Worm (Caenorhabditis elegans) whole organism, young adult: ENCODE measurements around the gene T02H6.5.

Source experiments
- B0261.1 ChIP-seq: sonication (generic microtip); optimal IDR thresholded peaks from 2 replicates; lab custom pipeline; 2016; ENCODE audit warnings: mild to moderate bottlenecking, missing genetic modification characterization, moderate library complexity, missing compliant biosample characterization
- B0336.3 ChIP-seq: fragments of 200-800 bp; sonication (Bioruptor generic); IDR thresholded peaks from 2 replicates; pipeline ENCODE4 v1.3.6; 2022; ENCODE audit warnings: missing genetic modification characterization, missing compliant biosample characterization
- F49E8.2 ChIP-seq: sonication (generic microtip); optimal IDR thresholded peaks from 3 replicates; lab custom pipeline; 2017; ENCODE audit warnings: missing genetic modification characterization, mild to moderate bottlenecking, missing compliant biosample characterization, antibody characterized with exemption, moderate library complexity; ENCODE audit not compliant: insufficient read depth
- ama-1 ChIP-seq, 3 experiments: fragments of 150-350 bp in 1 of 3; sonication (generic microtip) in 2 of 3; optimal IDR thresholded peaks; 2 replicates each; lab custom pipeline; 2014 to 2018; ENCODE audit warnings: missing biosample characterization in 2 of 3, missing genetic modification characterization in 2 of 3, missing genetic modification reagents in 2 of 3
- attf-6 ChIP-seq: fragments of 200-800 bp; sonication (Bioruptor generic); IDR thresholded peaks from 2 replicates; pipeline ENCODE4 v1.3.6; 2022; ENCODE audit warnings: missing genetic modification reagents, missing genetic modification characterization, missing compliant biosample characterization
- ets-4 ChIP-seq: fragments of 200-800 bp; sonication (Bioruptor generic); optimal IDR thresholded peaks from 2 replicates; lab custom pipeline; 2018; ENCODE audit warnings: mild to moderate bottlenecking, missing genetic modification characterization, missing compliant biosample characterization
- hlh-12 ChIP-seq: sonication (generic microtip); optimal IDR thresholded peaks from 2 replicates; lab custom pipeline; 2016; ENCODE audit warnings: missing genetic modification characterization, missing compliant biosample characterization
- hrde-1 ChIP-seq: sonication (generic microtip); optimal IDR thresholded peaks from 2 replicates; lab custom pipeline; 2016; ENCODE audit warnings: missing genetic modification characterization, mild to moderate bottlenecking, missing compliant biosample characterization, moderate library complexity, missing genotype, missing genetic modification reagents, borderline replicate concordance
- lir-1 ChIP-seq: fragments of 200-800 bp; sonication (Bioruptor generic); conservative IDR thresholded peaks from 2 replicates; pipeline ENCODE4 v1.3.6; 2022; ENCODE audit warnings: missing genetic modification reagents, missing genetic modification characterization, missing compliant biosample characterization
- pbrm-1 ChIP-seq: fragments of 200-800 bp; sonication (Bioruptor generic); IDR thresholded peaks from 2 replicates; pipeline ENCODE4 v1.3.6; 2022; ENCODE audit warnings: missing genetic modification reagents, missing genetic modification characterization, missing compliant biosample characterization
- sdz-38 ChIP-seq: sonication (generic microtip); optimal IDR thresholded peaks from 2 replicates; lab custom pipeline; 2016; ENCODE audit warnings: missing genotype, missing genetic modification characterization, missing compliant biosample characterization
- unc-130 ChIP-seq: sonication (generic microtip); optimal IDR thresholded peaks from 2 replicates; lab custom pipeline; 2016; ENCODE audit warnings: missing genetic modification reagents, missing genetic modification characterization, missing compliant biosample characterization
- ztf-22 ChIP-seq: fragments of 200-800 bp; sonication (Bioruptor generic); optimal IDR thresholded peaks from 2 replicates; lab custom pipeline; 2018; ENCODE audit warnings: mild to moderate bottlenecking, missing genetic modification characterization, moderate library complexity, missing compliant biosample characterization

DNA sequence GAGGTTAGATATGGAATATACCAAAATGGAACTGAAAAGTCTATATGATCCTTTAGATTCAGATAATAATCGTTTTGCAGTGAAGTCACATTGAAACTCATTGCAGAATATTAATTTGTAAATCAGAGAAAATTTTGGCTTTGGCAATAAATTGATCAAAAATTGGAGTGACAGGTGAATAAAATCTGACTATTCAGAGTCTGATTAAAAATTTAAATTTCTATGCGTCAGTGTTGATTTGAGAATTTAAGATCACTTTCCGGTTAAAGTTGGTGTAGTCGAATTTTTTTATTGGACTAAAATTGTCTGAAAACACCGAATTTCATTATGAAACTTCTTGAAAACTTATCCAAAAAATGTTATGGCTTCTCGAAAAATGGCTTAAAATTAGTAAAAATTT lies 23.2 kb upstream of the T02H6.5 start, which contains the start of gene sri-45:
- TF ChIP-seq B0261.1 (tag; lab: Kevin White, UChicago) (no peak), unc-130 (GFP tag; lab: Kevin White, UChicago) (no peak), sdz-38 (tag; lab: Kevin White, UChicago) (no peak), lir-1 (GFP tag; lab: Robert Waterston, UW) (no peak), ama-1 (optimal IDR thresholded peaks at IDR 0.05; lab: Kevin White, UChicago) (no peak), ama-1 (GFP tag; optimal IDR thresholded peaks at IDR 0.05; lab: Kevin White, UChicago) (no peak), attf-6 (no peak), ztf-22 (GFP tag; lab: Kevin White, UChicago) (no peak), ets-4 (no peak), hrde-1 (tag; lab: Kevin White, UChicago) (no peak), hlh-12 (tag; lab: Kevin White, UChicago) (no peak), pbrm-1 (GFP tag; lab: Robert Waterston, UW) (no peak), B0336.3 (GFP tag; lab: Robert Waterston, UW) (no peak), F49E8.2 (no peak)
